Worm (Caenorhabditis elegans) whole organism, mixed stage, embryonic: Measurements from ENCODE around the gene col-95.

Experiments used
- M03D4.4 ChIP-seq: sonication (generic microtip); optimal IDR thresholded peaks from 2 replicates; lab custom pipeline; 2017; ENCODE audit warnings: mild to moderate bottlenecking, missing genetic modification characterization, missing compliant biosample characterization
- ces-1 ChIP-seq: fragments of 150-350 bp; optimal IDR thresholded peaks from 2 replicates; lab custom pipeline; 2014; ENCODE audit warnings: missing biosample characterization, missing genetic modification reagents, missing genetic modification characterization
- cnd-1 ChIP-seq: fragments of 200-800 bp; sonication (Bioruptor generic); optimal IDR thresholded peaks from 2 replicates; lab custom pipeline; 2018; ENCODE audit warnings: mild to moderate bottlenecking, missing genetic modification characterization, missing compliant biosample characterization
- elt-3 ChIP-seq: fragments of 150-350 bp; optimal IDR thresholded peaks from 2 replicates; lab custom pipeline; 2014; ENCODE audit warnings: missing biosample characterization, missing genetic modification characterization
- lin-13 ChIP-seq: fragments of 150-350 bp; optimal IDR thresholded peaks from 2 replicates; lab custom pipeline; 2014; ENCODE audit warnings: missing biosample characterization, missing genetic modification characterization
- lsy-2 ChIP-seq: fragments of 150-350 bp; optimal IDR thresholded peaks from 2 replicates; lab custom pipeline; 2014; ENCODE audit warnings: missing biosample characterization, missing genetic modification characterization
- nhr-12 ChIP-seq: fragments of 150-350 bp; optimal IDR thresholded peaks from 2 replicates; lab custom pipeline; 2014; ENCODE audit warnings: missing biosample characterization, missing genetic modification characterization
- nhr-2 ChIP-seq: fragments of 150-350 bp; optimal IDR thresholded peaks from 2 replicates; lab custom pipeline; 2014; ENCODE audit warnings: missing biosample characterization, missing genetic modification characterization
- nhr-237 ChIP-seq: fragments of 150-350 bp; optimal IDR thresholded peaks from 2 replicates; lab custom pipeline; 2014; ENCODE audit warnings: missing biosample characterization, missing genetic modification characterization
- nhr-28 ChIP-seq: fragments of 150-350 bp; optimal IDR thresholded peaks from 2 replicates; lab custom pipeline; 2014; ENCODE audit warnings: missing biosample characterization, missing genetic modification characterization
- sem-2 ChIP-seq: fragments of 200-800 bp; sonication (Bioruptor generic); optimal IDR thresholded peaks from 2 replicates; lab custom pipeline; 2018; ENCODE audit warnings: mild to moderate bottlenecking, missing genetic modification characterization, missing compliant biosample characterization
- unc-62 ChIP-seq: fragments of 150-350 bp; optimal IDR thresholded peaks from 2 replicates; lab custom pipeline; 2014; ENCODE audit warnings: missing biosample characterization, missing genetic modification reagents, missing genetic modification characterization

DNA sequence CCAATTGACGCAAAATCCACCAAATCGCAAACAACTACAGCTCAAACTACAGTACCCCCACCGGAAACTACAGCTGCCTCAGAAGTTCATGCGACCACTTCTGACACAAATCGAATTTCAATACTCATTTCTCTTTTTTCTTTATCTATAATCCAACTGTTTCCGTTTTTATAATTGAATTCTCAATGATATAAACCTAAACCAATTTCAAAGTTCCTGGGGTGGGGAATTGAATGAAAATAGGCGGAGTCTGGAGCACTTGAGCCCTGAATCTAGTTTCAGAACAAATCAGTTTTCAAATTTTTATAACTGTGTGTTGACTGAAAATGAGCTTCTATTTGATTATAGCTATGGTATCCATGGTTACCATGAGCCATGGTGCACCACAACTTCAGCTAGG lies 7.5 kb upstream of the col-95 start, which contains the start of gene Y41C4A.6:
- TF ChIP-seq lsy-2 (tag; lab: Kevin White, UChicago), result no peak
- no peak for TF ChIP-seq M03D4.4 (tag; lab: Kevin White, UChicago)
- TF ChIP-seq ces-1 (GFP tag; lab: Kevin White, UChicago), result no peak
- TF ChIP-seq cnd-1 (tag; lab: Kevin White, UChicago), result no peak
- TF ChIP-seq nhr-28 (tag; lab: Kevin White, UChicago), result no peak
- TF ChIP-seq nhr-237 (tag; lab: Kevin White, UChicago), result no peak
- TF ChIP-seq elt-3 (tag; lab: Kevin White, UChicago), result no peak
- no peak for TF ChIP-seq sem-2 (GFP tag; lab: Kevin White, UChicago)
- TF ChIP-seq lin-13 (tag; lab: Kevin White, UChicago), result no peak
- TF ChIP-seq nhr-2, result no peak
- no peak for TF ChIP-seq unc-62 (GFP tag; lab: Kevin White, UChicago)
- no peak for TF ChIP-seq nhr-12 (tag; lab: Kevin White, UChicago)
